Worm (Caenorhabditis elegans): Measurements from ENCODE around the gene C08E3.13.
A peak's percentile ranks its signal among the peaks of the same experiment; 100 is the strongest.
"Not testable (repeated sequence)": the region's sequence is repeated elsewhere in the genome, so short reads cannot be mapped to it uniquely, and the experiment has no call there.

C08E3.13 gene

ce11 chrII:1648768-1649167, 16.7 kb upstream of the C08E3.13 start, which contains the start of gene fbxb-21:
Gene fbxb-21 (minus strand): TSS chrII:1648868.
- TF ChIP-seq nhr-71 (tag; optimal IDR thresholded peaks at IDR 0.05) (no peak), snu-23 (GFP tag; optimal IDR thresholded peaks at IDR 0.05) (no peak), zag-1 (tag; optimal IDR thresholded peaks at IDR 0.05) (no peak), snpc-4 (tag; optimal IDR thresholded peaks at IDR 0.05) (no peak), ceh-8 (GFP tag; optimal IDR thresholded peaks at IDR 0.05) (no peak), jun-1 (tag; optimal IDR thresholded peaks at IDR 0.05) (no peak), swsn-7 (tag; optimal IDR thresholded peaks at IDR 0.05) (no peak)

- no peak for TF ChIP-seq xbp-1 (tag; optimal IDR thresholded peaks at IDR 0.05)
- no peak for TF ChIP-seq fos-1 (tag; optimal IDR thresholded peaks at IDR 0.05)
- TF ChIP-seq C34B4.2 (tag; optimal IDR thresholded peaks at IDR 0.05) = no peak
- no peak for TF ChIP-seq mef-2 (tag; optimal IDR thresholded peaks at IDR 0.05)
- TF ChIP-seq swsn-7 (tag; optimal IDR thresholded peaks at IDR 0.05) = no peak
- TF ChIP-seq fkh-4 (tag; optimal IDR thresholded peaks at IDR 0.05; ENCODE audit: borderline replicate concordance) = no peak
- TF ChIP-seq C04F5.9 (tag; optimal IDR thresholded peaks at IDR 0.05) = no peak
- TF ChIP-seq efl-1 (optimal IDR thresholded peaks at IDR 0.05) = no peak
- TF ChIP-seq efl-1 (GFP tag; optimal IDR thresholded peaks at IDR 0.05 in 1 of 2) = no peak
- no peak for TF ChIP-seq fkh-8 (tag; optimal IDR thresholded peaks at IDR 0.05)
- no peak for TF ChIP-seq grh-1 (GFP tag; IDR thresholded peaks at IDR 0.05)
- no peak for TF ChIP-seq zag-1 (tag; optimal IDR thresholded peaks at IDR 0.05)
- no peak for TF ChIP-seq ceh-88 (GFP tag; IDR thresholded peaks at IDR 0.05)
These were observed 14.1 kb upstream of the C08E3.13 start, which contains the start of gene ZC204.17 for ce11 chrII:1646199-1646598. Gene ZC204.17 (minus strand): TSS chrII:1646299.

DNA sequence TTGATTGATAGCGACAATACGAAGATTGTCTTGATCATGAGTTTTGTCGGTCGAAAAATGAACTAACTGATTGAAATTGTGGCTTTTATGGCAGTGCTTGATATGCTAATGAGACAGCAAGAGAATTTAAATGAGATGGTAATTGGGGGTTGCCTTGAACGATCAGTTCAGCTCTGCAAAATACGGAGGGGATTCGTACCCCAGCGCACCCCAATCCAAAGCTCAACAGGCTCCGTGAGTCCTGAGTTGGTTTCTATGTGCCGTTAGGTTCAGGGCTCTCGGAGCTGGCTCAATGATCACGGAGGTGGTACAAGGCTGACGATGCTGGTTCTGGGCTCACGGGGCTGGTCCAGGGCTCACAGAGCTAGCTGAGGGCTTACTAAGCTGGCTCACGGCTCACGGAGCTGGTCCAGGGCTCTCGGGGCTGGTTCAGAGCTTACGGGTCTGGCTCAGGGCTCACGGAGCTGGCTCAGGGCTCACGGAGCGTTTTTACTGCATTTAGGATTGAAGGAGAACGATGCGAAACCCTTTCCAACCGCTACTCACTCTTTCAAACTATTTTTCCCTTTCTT, 12.7 kb upstream of the C08E3.13 start, which contains the start of gene ZC204.6:
Gene ZC204.6 (minus strand): TSS at position 51 of the 572 bp plus-strand sequence.
- TF ChIP-seq nhr-237 (tag; optimal IDR thresholded peaks at IDR 0.05) (no peak), nhr-47 (tag; optimal IDR thresholded peaks at IDR 0.05) (no peak), fkh-10 (GFP tag; optimal IDR thresholded peaks at IDR 0.05) (no peak), tlp-1 (tag; optimal IDR thresholded peaks at IDR 0.05) (no peak), mab-9 (GFP tag; IDR thresholded peaks at IDR 0.05) (no peak), lin-15B (tag; optimal IDR thresholded peaks at IDR 0.05) (no peak), ama-1 (optimal IDR thresholded peaks at IDR 0.05) (no peak), hpl-2 (GFP tag; optimal IDR thresholded peaks at IDR 0.05) (no peak), fkh-4 (tag; optimal IDR thresholded peaks at IDR 0.05; ENCODE audit: borderline replicate concordance) (no peak), nhr-20 (tag; optimal IDR thresholded peaks at IDR 0.05) (no peak), sptf-1 (tag; optimal IDR thresholded peaks at IDR 0.05) (no peak), unc-130 (tag; optimal IDR thresholded peaks at IDR 0.05) (no peak), irx-1 (tag; optimal IDR thresholded peaks at IDR 0.05) (no peak), ztf-11 (tag; optimal IDR thresholded peaks at IDR 0.05) (no peak), C04F5.9 (tag; optimal IDR thresholded peaks at IDR 0.05) (no peak), hlh-4 (tag; optimal IDR thresholded peaks at IDR 0.05) (no peak), ceh-82 (tag; optimal IDR thresholded peaks at IDR 0.05) (no peak), pag-3 (tag; optimal IDR thresholded peaks at IDR 0.05; ENCODE audit: borderline replicate concordance, insufficient read depth) (no peak), efl-3 (GFP tag; optimal IDR thresholded peaks at IDR 0.05) (no peak)

ce11 chrII:1640496-1640895, 8.4 kb upstream of the C08E3.13 start, which contains the start of gene srh-72:
Gene srh-72 (minus strand): TSS chrII:1640596.
- TF ChIP-seq ceh-88 (GFP tag; IDR thresholded peaks at IDR 0.05) (no peak), nhr-28 (tag; optimal IDR thresholded peaks at IDR 0.05) (no peak), fkh-8 (tag; optimal IDR thresholded peaks at IDR 0.05) (peak; percentile 62), mef-2 (tag; optimal IDR thresholded peaks at IDR 0.05) (no peak)

DNA sequence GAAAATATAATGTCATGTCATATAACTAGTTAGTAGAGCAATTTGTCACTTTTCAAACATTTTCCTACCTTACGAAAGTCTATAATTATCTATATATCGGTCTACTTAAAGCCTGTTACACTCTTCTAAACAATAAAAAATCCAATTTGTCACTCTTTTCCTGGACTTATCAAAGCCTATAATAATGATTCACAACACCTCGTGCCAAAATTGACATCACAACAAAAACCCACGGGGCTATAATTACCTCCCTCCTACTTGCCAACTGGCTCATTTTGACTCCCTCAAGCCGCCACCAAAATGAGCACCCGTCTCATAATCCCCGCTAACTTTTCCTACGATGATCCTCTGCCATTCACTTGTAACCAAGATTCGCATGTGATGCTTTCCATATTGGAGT, 4.3 kb upstream of the C08E3.13 start, which contains the start of gene srg-20:
Gene srg-20 (plus strand): TSS at position 301 of the 400 bp plus-strand sequence.
- not testable (repeated sequence) for TF ChIP-seq C16A3.4 (tag; optimal IDR thresholded peaks at IDR 0.05); unc-62 (GFP tag; optimal IDR thresholded peaks at IDR 0.05); fkh-4 (tag; optimal IDR thresholded peaks at IDR 0.05; ENCODE audit: borderline replicate concordance)

Data from whole organism, L1 larva.